Fruit fly (Drosophila melanogaster) whole organism, wandering third instar larva: ENCODE measurements around the gene Eip74EF.
A peak's percentile ranks its signal among the peaks of the same experiment; 100 is the strongest.

ENCODE experiments used
- Abd-B ChIP-seq: fragments of >200 bp; optimal IDR thresholded peaks from 2 replicates; lab custom pipeline; 2017; ENCODE audit warnings: missing biosample characterization, missing genetic modification characterization
- CG32264 ChIP-seq: fragments of 200-800 bp; sonication (Bioruptor generic); optimal IDR thresholded peaks from 2 replicates; lab custom pipeline; 2016; ENCODE audit warnings: missing biosample characterization, missing genetic modification characterization
- CG9705 ChIP-seq: fragments of 200-800 bp; sonication (Bioruptor generic); optimal IDR thresholded peaks from 2 replicates; lab custom pipeline; 2018; ENCODE audit warnings: missing biosample characterization, mild to moderate bottlenecking, missing genetic modification characterization
- CrebA ChIP-seq: fragments of 200-800 bp; sonication (Bioruptor generic); optimal IDR thresholded peaks from 2 replicates; lab custom pipeline; 2016; ENCODE audit warnings: missing biosample characterization, mild to moderate bottlenecking, missing genetic modification characterization, borderline replicate concordance
- Dfd ChIP-seq: fragments of >200 bp; optimal IDR thresholded peaks from 2 replicates; lab custom pipeline; 2017; ENCODE audit warnings: missing biosample characterization, missing genetic modification characterization
- Dif ChIP-seq: fragments of 200-275, 200-300 bp; sonication (Bioruptor generic); optimal IDR thresholded peaks from 2 replicates; lab custom pipeline; 2018; ENCODE audit warnings: missing biosample characterization, missing genetic modification characterization; ENCODE audit not compliant: partially characterized antibody
- GATAd ChIP-seq: sonication (Bioruptor generic); optimal IDR thresholded peaks from 2 replicates; lab custom pipeline; 2016; ENCODE audit warnings: missing biosample characterization, missing genetic modification characterization
- HLH106 ChIP-seq: fragments of 200-800 bp; optimal IDR thresholded peaks from 3 replicates; lab custom pipeline; 2019; ENCODE audit warnings: missing biosample characterization, mild to moderate bottlenecking, missing genetic modification characterization, moderate library complexity
- Hnf4 ChIP-seq: fragments of 200-800 bp; sonication (Bioruptor generic); optimal IDR thresholded peaks from 2 replicates; lab custom pipeline; 2016; ENCODE audit warnings: missing biosample characterization, mild to moderate bottlenecking, missing genetic modification characterization
- Hr78 ChIP-seq: fragments of >200 bp; optimal IDR thresholded peaks from 2 replicates; lab custom pipeline; 2017; ENCODE audit warnings: missing biosample characterization, missing genetic modification characterization
- Hr83 ChIP-seq: fragments of 200-300 bp; sonication (Bioruptor generic); optimal IDR thresholded peaks from 2 replicates; lab custom pipeline; 2016; ENCODE audit warnings: missing biosample characterization, mild to moderate bottlenecking, missing genetic modification characterization, moderate library complexity; ENCODE audit not compliant: poor library complexity, severe bottlenecking
- Jra ChIP-seq: sonication (Bioruptor generic); optimal IDR thresholded peaks from 2 replicates; lab custom pipeline; 2016; ENCODE audit warnings: missing biosample characterization, missing genetic modification characterization
- Mio ChIP-seq: sonication (Bioruptor generic); optimal IDR thresholded peaks from 2 replicates; lab custom pipeline; 2016; ENCODE audit warnings: missing biosample characterization, missing genetic modification characterization
- Myc ChIP-seq: fragments of >200 bp; optimal IDR thresholded peaks from 2 replicates; lab custom pipeline; 2017
- N ChIP-seq: fragments of >200 bp; optimal IDR thresholded peaks from 2 replicates; lab custom pipeline; 2018; ENCODE audit warnings: missing biosample characterization, missing external identifiers, missing genetic modification characterization
- OdsH ChIP-seq: fragments of 200-800 bp; sonication (Bioruptor generic); optimal IDR thresholded peaks from 2 replicates; lab custom pipeline; 2016; ENCODE audit warnings: missing biosample characterization, mild to moderate bottlenecking, missing genetic modification characterization
- Rel ChIP-seq, 2 experiments: fragments of 200-800 bp; sonication (Bioruptor generic) in 1 of 2; optimal IDR thresholded peaks; 2 replicates in 1 of 2; 3 replicates in 1 of 2; lab custom pipeline; 2016 to 2019; ENCODE audit warnings: mild to moderate bottlenecking in 2 of 2, missing biosample characterization in 2 of 2, missing genetic modification characterization in 2 of 2, moderate library complexity in 1 of 2
- Sp1 ChIP-seq: fragments of 200-800 bp; sonication (Bioruptor generic); optimal IDR thresholded peaks from 3 replicates; lab custom pipeline; 2019; ENCODE audit warnings: missing biosample characterization, mild to moderate bottlenecking, missing genetic modification characterization, moderate library complexity
- Vsx2 ChIP-seq: fragments of 200-300, 225-300 bp; sonication (Bioruptor generic); optimal IDR thresholded peaks from 2 replicates; lab custom pipeline; 2018; ENCODE audit warnings: missing biosample characterization, missing genetic modification characterization; ENCODE audit not compliant: partially characterized antibody
- br ChIP-seq: fragments of 200-800 bp; sonication (Bioruptor generic); optimal IDR thresholded peaks from 2 replicates; lab custom pipeline; 2016; ENCODE audit warnings: missing biosample characterization, missing genetic modification characterization
- brk ChIP-seq: fragments of 200-800 bp; sonication (Bioruptor generic); optimal IDR thresholded peaks from 2 replicates; lab custom pipeline; 2016; ENCODE audit warnings: missing biosample characterization, mild to moderate bottlenecking, missing genetic modification characterization
- dl ChIP-seq, 2 experiments: fragments of 175-275, 200-275 bp in 1 of 2; fragments of 200-275 bp in 1 of 2; sonication (Bioruptor generic); optimal IDR thresholded peaks; lab custom pipeline; 2018; ENCODE audit warnings: mild to moderate bottlenecking in 2 of 2, missing biosample characterization in 2 of 2, missing genetic modification characterization in 2 of 2, moderate library complexity in 2 of 2; ENCODE audit not compliant: partially characterized antibody in 2 of 2, insufficient read depth in 1 of 2
- dmrt93B ChIP-seq: fragments of 200-800 bp; sonication (Bioruptor generic); optimal IDR thresholded peaks from 2 replicates; lab custom pipeline; 2018; ENCODE audit warnings: missing biosample characterization, mild to moderate bottlenecking, missing genetic modification characterization
- dsf ChIP-seq: sonication (Bioruptor generic); optimal IDR thresholded peaks from 2 replicates; lab custom pipeline; 2016; ENCODE audit warnings: missing biosample characterization, missing genetic modification characterization, borderline replicate concordance
- ey ChIP-seq: fragments of 200-800 bp; sonication (Bioruptor generic); optimal IDR thresholded peaks from 2 replicates; lab custom pipeline; 2016; ENCODE audit warnings: missing biosample characterization, missing genetic modification characterization
- foxo ChIP-seq, 2 experiments: fragments of 200-800 bp; sonication (Bioruptor generic); optimal IDR thresholded peaks; 2 replicates in 1 of 2; 3 replicates in 1 of 2; lab custom pipeline; 2016 to 2017; ENCODE audit warnings: missing biosample characterization in 2 of 2, missing genetic modification characterization in 2 of 2
- fru ChIP-seq: fragments of 200-800 bp; sonication (Bioruptor generic); optimal IDR thresholded peaks from 3 replicates; lab custom pipeline; 2016; ENCODE audit warnings: missing biosample characterization, mild to moderate bottlenecking, missing genetic modification characterization
- h ChIP-seq: fragments of 200-800 bp; sonication (Bioruptor generic); optimal IDR thresholded peaks from 3 replicates; lab custom pipeline; 2016; ENCODE audit warnings: missing biosample characterization, mild to moderate bottlenecking, missing genetic modification characterization
- jim ChIP-seq: fragments of 175-275, 200-325 bp; sonication (Bioruptor generic); optimal IDR thresholded peaks from 2 replicates; lab custom pipeline; 2016; ENCODE audit warnings: missing biosample characterization, mild to moderate bottlenecking, missing genetic modification characterization
- lola ChIP-seq: fragments of >200 bp; optimal IDR thresholded peaks from 2 replicates; lab custom pipeline; 2017; ENCODE audit warnings: missing biosample characterization, missing genetic modification characterization
- pan ChIP-seq: fragments of >200 bp; optimal IDR thresholded peaks from 2 replicates; lab custom pipeline; 2017
- psq ChIP-seq: fragments of 200-800 bp; sonication (Bioruptor generic); optimal IDR thresholded peaks from 3 replicates; lab custom pipeline; 2017; ENCODE audit warnings: missing biosample characterization, mild to moderate bottlenecking, missing genetic modification characterization, moderate library complexity
- rgr ChIP-seq: fragments of 200-800 bp; sonication (Bioruptor generic); optimal IDR thresholded peaks from 3 replicates; lab custom pipeline; 2016; ENCODE audit warnings: missing biosample characterization, mild to moderate bottlenecking, missing genetic modification characterization
- sage ChIP-seq: fragments of 200-800 bp; sonication (Bioruptor generic); optimal IDR thresholded peaks from 2 replicates; lab custom pipeline; 2016; ENCODE audit warnings: missing biosample characterization, mild to moderate bottlenecking, missing genetic modification characterization
- sv ChIP-seq: fragments of 200-800 bp; sonication (Bioruptor generic); optimal IDR thresholded peaks from 3 replicates; lab custom pipeline; 2016; ENCODE audit warnings: missing biosample characterization, missing genetic modification characterization
- tai ChIP-seq: sonication (Bioruptor generic); optimal IDR thresholded peaks from 2 replicates; lab custom pipeline; 2016; ENCODE audit warnings: missing biosample characterization, missing genetic modification characterization
- usp ChIP-seq: fragments of >200 bp; optimal IDR thresholded peaks from 2 replicates; lab custom pipeline; 2017; ENCODE audit warnings: missing biosample characterization, missing genetic modification characterization
- woc ChIP-seq: sonication (Bioruptor generic); optimal IDR thresholded peaks from 2 replicates; lab custom pipeline; 2016; ENCODE audit warnings: missing biosample characterization, mild to moderate bottlenecking, missing genetic modification characterization

Gene Eip74EF

DNA sequence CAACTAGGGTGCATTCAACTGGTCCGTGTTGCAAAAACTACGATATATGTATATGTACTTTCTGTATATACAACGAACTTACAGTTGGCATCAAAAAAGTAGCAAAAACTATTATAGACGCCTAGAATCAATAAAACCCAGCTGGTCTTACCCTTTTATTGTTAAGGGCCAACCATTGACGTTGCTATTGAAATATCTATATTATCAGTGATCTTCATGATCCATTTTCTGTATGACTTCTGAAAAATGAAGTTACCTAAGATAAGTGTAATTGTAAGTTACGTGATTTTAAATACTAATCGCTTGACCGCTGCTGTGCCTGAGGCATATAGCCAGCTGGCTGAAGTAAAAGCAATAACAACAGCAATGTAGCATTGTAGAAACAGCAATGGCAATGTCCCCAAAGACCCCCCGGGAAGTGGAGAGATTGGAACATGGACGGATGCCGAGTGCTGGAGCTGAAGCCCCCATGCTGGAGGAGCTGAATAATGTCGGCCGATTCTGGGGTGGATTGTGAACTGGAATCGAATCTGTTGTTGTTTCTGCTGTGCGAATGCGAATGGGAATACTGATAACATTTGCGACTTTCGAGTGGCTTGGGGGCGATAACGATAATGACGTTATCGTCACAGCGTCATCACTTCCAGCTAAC lies 38.7 kb upstream of the Eip74EF start:
- TF ChIP-seq Abd-B (GFP tag; lab: Kevin White, UChicago) (no peak), dmrt93B (no peak), Hnf4 (GFP tag; lab: Kevin White, UChicago) (no peak), jim (GFP tag; lab: Kevin White, UChicago) (no peak), Hr83 (GFP tag; lab: Kevin White, UChicago) (no peak), OdsH (GFP tag; lab: Kevin White, UChicago) (peak; percentile 22), pan (lab: Kevin White, UChicago) (no peak), sv (no peak), HLH106 (peak; percentile 52), dsf (GFP tag; lab: Kevin White, UChicago) (no peak), woc (GFP tag; lab: Kevin White, UChicago) (peak; percentile 24), foxo (GFP tag; optimal IDR thresholded peaks at IDR 0.05; lab: Kevin White, UChicago) (peak in 1 of 2 experiments; percentile 34), CG32264 (GFP tag; lab: Kevin White, UChicago) (no peak), br (peak; percentile 34), sage (GFP tag; lab: Kevin White, UChicago) (no peak), N (GFP tag; lab: Kevin White, UChicago) (no peak), CG9705 (GFP tag; lab: Kevin White, UChicago) (no peak), ey (peak; percentile 51), Dfd (no peak), lola (GFP tag; lab: Kevin White, UChicago) (no peak), CrebA (GFP tag; lab: Kevin White, UChicago) (no peak), Rel (GFP tag; optimal IDR thresholded peaks at IDR 0.05; lab: Kevin White, UChicago) (no peak), Rel (tag; optimal IDR thresholded peaks at IDR 0.05; lab: Kevin White, UChicago) (peak; percentile 31), GATAd (no peak), Dif (no peak), dl (GFP tag; optimal IDR thresholded peaks at IDR 0.05; lab: Kevin White, UChicago; ENCODE audit: insufficient read depth in 1 of 2, partially characterized antibody in 2 of 2) (no peak), Sp1 (peak; percentile 51), usp (GFP tag; lab: Kevin White, UChicago) (no peak), h (GFP tag; lab: Kevin White, UChicago) (peak; percentile 39), Mio (GFP tag; lab: Kevin White, UChicago) (no peak), psq (GFP tag; lab: Kevin White, UChicago) (no peak), brk (GFP tag; lab: Kevin White, UChicago) (peak; percentile 1), Jra (GFP tag; lab: Kevin White, UChicago) (peak; percentile 11), rgr (GFP tag; lab: Kevin White, UChicago) (peak; percentile 42), Hr78 (GFP tag; lab: Kevin White, UChicago) (no peak), Vsx2 (GFP tag; lab: Kevin White, UChicago) (no peak), Myc (lab: Kevin White, UChicago) (no peak), fru (GFP tag; lab: Kevin White, UChicago) (peak; percentile 45), tai (GFP tag; lab: Kevin White, UChicago) (no peak)
- TF ChIP-seq, all 38 proteins: peak for 13

- TF ChIP-seq Dfd = no peak
- TF ChIP-seq jim (GFP tag; lab: Kevin White, UChicago) = no peak
- TF ChIP-seq h (GFP tag; lab: Kevin White, UChicago) = no peak
- no peak for TF ChIP-seq pan (lab: Kevin White, UChicago)
- TF ChIP-seq Abd-B (GFP tag; lab: Kevin White, UChicago) = no peak
- no peak for TF ChIP-seq HLH106
- TF ChIP-seq lola (GFP tag; lab: Kevin White, UChicago) = no peak
Observed at dm6 chr3L:17656716-17657395, 37.7 kb upstream of the Eip74EF start.
